Worm (Caenorhabditis elegans): ENCODE data around the gene bus-8B.

The bus-8B gene

ce11 chrX:5515459-5515858, 22.3 kb downstream of the bus-8B start:
- TF ChIP-seq ces-1 (GFP tag; optimal IDR thresholded peaks at IDR 0.05), result peak; percentile 92
- TF ChIP-seq nhr-237 (tag; optimal IDR thresholded peaks at IDR 0.05), result no peak

ce11 chrX:5516365-5516764, 23.2 kb downstream of the bus-8B start:
- TF ChIP-seq mab-5 (tag; optimal IDR thresholded peaks at IDR 0.05) (no peak), cnd-1 (tag; optimal IDR thresholded peaks at IDR 0.05) (no peak)

- TF ChIP-seq M03D4.4 (tag; optimal IDR thresholded peaks at IDR 0.05) (no peak), lin-13 (tag; optimal IDR thresholded peaks at IDR 0.05) (no peak), bed-3 (GFP tag; optimal IDR thresholded peaks at IDR 0.05) (no peak), mab-5 (tag; optimal IDR thresholded peaks at IDR 0.05) (no peak), pha-4 (tag; optimal IDR thresholded peaks at IDR 0.05) (no peak), hlh-1 (tag; optimal IDR thresholded peaks at IDR 0.05) (no peak), flh-1 (GFP tag; optimal IDR thresholded peaks at IDR 0.05) (no peak), nhr-2 (tag; optimal IDR thresholded peaks at IDR 0.05) (no peak), mep-1 (tag; optimal IDR thresholded peaks at IDR 0.05) (no peak), blmp-1 (tag; optimal IDR thresholded peaks at IDR 0.05) (no peak)
These were observed 23.9 kb downstream of the bus-8B start, which contains the start of gene T23F2.5 for ce11 chrX:5517063-5517462. Gene T23F2.5 (minus strand): TSS chrX:5517163.

ce11 chrX:5517844-5518243, 24.7 kb downstream of the bus-8B start:
- TF ChIP-seq lin-32 (GFP tag; optimal IDR thresholded peaks at IDR 0.05) (no peak), sptf-1 (tag; optimal IDR thresholded peaks at IDR 0.05) (no peak), M03D4.4 (tag; optimal IDR thresholded peaks at IDR 0.05) (no peak), ceh-83 (GFP tag; optimal IDR thresholded peaks at IDR 0.05) (no peak), sem-2 (GFP tag; optimal IDR thresholded peaks at IDR 0.05) (no peak), ham-2 (GFP tag; optimal IDR thresholded peaks at IDR 0.05) (no peak), ceh-39 (tag; optimal IDR thresholded peaks at IDR 0.05) (no peak), unc-62 (GFP tag; optimal IDR thresholded peaks at IDR 0.05) (no peak), pha-4 (tag; optimal IDR thresholded peaks at IDR 0.05) (no peak), mls-2 (tag; optimal IDR thresholded peaks at IDR 0.05) (no peak), ces-1 (GFP tag; optimal IDR thresholded peaks at IDR 0.05) (no peak), nhr-28 (tag; optimal IDR thresholded peaks at IDR 0.05) (no peak), ztf-11 (tag; optimal IDR thresholded peaks at IDR 0.05) (no peak), lsy-2 (tag; optimal IDR thresholded peaks at IDR 0.05) (no peak), nhr-76 (tag; optimal IDR thresholded peaks at IDR 0.05) (no peak), nhr-12 (tag; optimal IDR thresholded peaks at IDR 0.05) (no peak), ceh-43 (GFP tag; optimal IDR thresholded peaks at IDR 0.05) (no peak), lin-13 (tag; optimal IDR thresholded peaks at IDR 0.05) (no peak), nhr-2 (tag; optimal IDR thresholded peaks at IDR 0.05) (no peak)

ce11 chrX:5518352-5518751, 25.2 kb downstream of the bus-8B start:
- TF ChIP-seq cnd-1 (tag; optimal IDR thresholded peaks at IDR 0.05) (peak; percentile 42), unc-39 (tag; optimal IDR thresholded peaks at IDR 0.05) (no peak), mls-2 (tag; optimal IDR thresholded peaks at IDR 0.05) (peak; percentile 56), tbx-8 (GFP tag; optimal IDR thresholded peaks at IDR 0.05) (no peak), nhr-2 (tag; optimal IDR thresholded peaks at IDR 0.05) (peak; percentile 62), nhr-28 (tag; optimal IDR thresholded peaks at IDR 0.05) (no peak), drap-1 (GFP tag; optimal IDR thresholded peaks at IDR 0.05) (peak; percentile 2)

ce11 chrX:5519567-5519966, 26.4 kb downstream of the bus-8B start:
- TF ChIP-seq ham-2 (GFP tag; optimal IDR thresholded peaks at IDR 0.05) (no peak), cnd-1 (tag; optimal IDR thresholded peaks at IDR 0.05) (no peak), ces-1 (GFP tag; optimal IDR thresholded peaks at IDR 0.05) (peak; percentile 99)
